Fruit fly (Drosophila melanogaster): ENCODE results near the gene CG9399.

DNA sequence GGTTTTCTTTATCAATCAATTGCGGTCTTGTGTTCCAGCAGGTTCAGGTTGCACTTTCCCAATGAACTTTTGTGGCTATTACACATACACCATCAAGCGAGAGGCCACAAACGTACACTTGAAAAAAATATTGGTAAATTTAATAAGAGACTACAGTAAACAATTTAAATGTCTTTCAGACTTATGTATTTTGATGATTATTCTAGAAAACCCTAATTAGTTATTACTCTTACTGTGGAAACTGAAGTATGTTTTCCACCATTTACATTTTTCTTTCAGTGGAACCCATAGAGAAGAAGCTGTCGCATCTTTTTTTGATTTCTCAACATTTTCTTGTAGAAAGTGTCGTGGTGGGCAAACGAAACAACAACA lies 39.9 kb downstream of the CG9399 start:
- TF ChIP-seq CG6792 (GFP tag; optimal IDR thresholded peaks at IDR 0.05) (peak; percentile 86), CG10631 (GFP tag; optimal IDR thresholded peaks at IDR 0.05) (peak; percentile 91), Gug (GFP tag; IDR thresholded peaks at IDR 0.05) (peak; percentile 89), Hr38 (GFP tag; optimal IDR thresholded peaks at IDR 0.05) (peak; percentile 18)

Measured in whole organism, prepupa.